Fruit fly (Drosophila melanogaster) whole organism, pupa: ENCODE results near the gene CG13069.

ENCODE experiments used
- CG10348 ChIP-seq: fragments of 200-800 bp; sonication (Bioruptor generic); IDR thresholded peaks from 2 replicates; pipeline ENCODE4 v1.3.6; 2022; ENCODE audit warnings: missing biosample characterization, missing genetic modification characterization
- CG12605 ChIP-seq: fragments of 200-800 bp; sonication (Bioruptor generic); IDR thresholded peaks from 2 replicates; pipeline ENCODE4 v1.3.6; 2022; ENCODE audit warnings: missing biosample characterization, missing genetic modification characterization
- CG14655 ChIP-seq: fragments of 200-800 bp; sonication (Bioruptor generic); optimal IDR thresholded peaks from 3 replicates; lab custom pipeline; 2017; ENCODE audit warnings: mild to moderate bottlenecking, missing biosample characterization, missing genetic modification reagents, missing genetic modification characterization
- CG15710 ChIP-seq: fragments of 200-800 bp; sonication (Bioruptor generic); optimal IDR thresholded peaks from 2 replicates; lab custom pipeline; 2018; ENCODE audit warnings: missing biosample characterization, mild to moderate bottlenecking, missing genetic modification characterization, moderate library complexity
- CG17806 ChIP-seq: fragments of 200-800 bp; sonication (Bioruptor generic); optimal IDR thresholded peaks from 2 replicates; lab custom pipeline; 2018; ENCODE audit warnings: missing biosample characterization, mild to moderate bottlenecking, missing genetic modification characterization, moderate library complexity
- CG34367 ChIP-seq: fragments of 200-800 bp; sonication (Bioruptor generic); optimal IDR thresholded peaks from 2 replicates; lab custom pipeline; 2018; ENCODE audit warnings: missing biosample characterization, mild to moderate bottlenecking, missing genetic modification characterization
- CG8159 ChIP-seq: fragments of 200-800 bp; sonication (Bioruptor generic); optimal IDR thresholded peaks from 3 replicates; lab custom pipeline; 2018; ENCODE audit warnings: missing biosample characterization, mild to moderate bottlenecking, missing genetic modification characterization, moderate library complexity
- D1 ChIP-seq: fragments of 200-800 bp; sonication (Bioruptor generic); optimal IDR thresholded peaks from 2 replicates; lab custom pipeline; 2018; ENCODE audit warnings: missing biosample characterization, mild to moderate bottlenecking, missing genetic modification characterization, moderate library complexity
- EcR ChIP-seq: fragments of 200-800 bp; sonication (Bioruptor generic); optimal IDR thresholded peaks from 3 replicates; lab custom pipeline; 2019; ENCODE audit warnings: missing biosample characterization, missing genetic modification characterization, mild to moderate bottlenecking, moderate library complexity, missing genetic modification reagents
- Ets98B ChIP-seq: fragments of 200-800 bp; sonication (Bioruptor generic); IDR thresholded peaks from 2 replicates; pipeline ENCODE4 v1.3.6; 2022; ENCODE audit warnings: missing biosample characterization, missing genetic modification characterization
- Pif1A ChIP-seq: fragments of 200-800 bp; sonication (Bioruptor generic); optimal IDR thresholded peaks from 3 replicates; lab custom pipeline; 2016; ENCODE audit warnings: missing biosample characterization, missing genetic modification characterization
- Snoo ChIP-seq: fragments of 200-800 bp; sonication (Bioruptor generic); optimal IDR thresholded peaks from 3 replicates; lab custom pipeline; 2017; ENCODE audit warnings: missing biosample characterization, mild to moderate bottlenecking, missing genetic modification characterization, inconsistent platforms
- gl ChIP-seq: fragments of 200-800 bp; sonication (Bioruptor generic); optimal IDR thresholded peaks from 2 replicates; lab custom pipeline; 2018; ENCODE audit warnings: missing biosample characterization, mild to moderate bottlenecking, missing genetic modification characterization
- rn ChIP-seq: fragments of 200-800 bp; sonication (Bioruptor generic); IDR thresholded peaks from 2 replicates; pipeline ENCODE4 v1.3.6; 2022; ENCODE audit warnings: missing biosample characterization, missing genetic modification characterization

- TF ChIP-seq EcR (GFP tag; lab: Kevin White, UChicago) (no peak), CG8159 (no peak), gl (tag; lab: Kevin White, UChicago) (no peak), Snoo (tag; lab: Kevin White, UChicago) (no peak), CG34367 (tag; lab: Kevin White, UChicago) (no peak), Ets98B (GFP tag; lab: Robert Waterston, UW) (no peak), CG10348 (GFP tag; lab: Robert Waterston, UW) (no peak), Pif1A (GFP tag; lab: Kevin White, UChicago) (no peak), CG14655 (GFP tag; lab: Kevin White, UChicago) (no peak), CG12605 (GFP tag; lab: Robert Waterston, UW) (no peak), CG15710 (no peak), CG17806 (tag; lab: Kevin White, UChicago) (no peak), rn (GFP tag; lab: Robert Waterston, UW) (no peak), D1 (tag; lab: Kevin White, UChicago) (no peak)
Measured at dm6 chr3L:16303982-16304381, 38.8 kb downstream of the CG13069 start, which contains the start of gene CG43249.
